Worm (Caenorhabditis elegans) whole organism, early embryonic: ENCODE data around the gene W08A12.3.

Experiments
- F13C5.2 ChIP-seq: sonication (generic microtip); optimal IDR thresholded peaks from 2 replicates; lab custom pipeline; 2017; ENCODE audit warnings: mild to moderate bottlenecking, missing genetic modification characterization, inconsistent platforms, missing compliant biosample characterization
- aly-1 ChIP-seq: sonication (generic microtip); optimal IDR thresholded peaks from 2 replicates; lab custom pipeline; 2016; ENCODE audit warnings: missing genetic modification characterization, missing compliant biosample characterization
- ama-1 ChIP-seq: fragments of 150-350 bp; optimal IDR thresholded peaks from 2 replicates; lab custom pipeline; 2014
- ceh-13 ChIP-seq: fragments of 200-800 bp; sonication (Bioruptor generic); optimal IDR thresholded peaks from 2 replicates; lab custom pipeline; 2018; ENCODE audit warnings: mild to moderate bottlenecking, missing genetic modification characterization, missing compliant biosample characterization
- ceh-36 ChIP-seq: sonication (generic microtip); optimal IDR thresholded peaks from 2 replicates; lab custom pipeline; 2016; ENCODE audit warnings: missing genetic modification characterization, inconsistent platforms, missing compliant biosample characterization
- ets-7 ChIP-seq: sonication (generic microtip); optimal IDR thresholded peaks from 2 replicates; lab custom pipeline; 2016; ENCODE audit warnings: missing genotype, missing genetic modification characterization, missing compliant biosample characterization
- flt-1 ChIP-seq: fragments of 200-800 bp; sonication (Bioruptor generic); IDR thresholded peaks from 2 replicates; pipeline ENCODE4 v1.3.6; 2022; ENCODE audit warnings: missing genetic modification characterization, missing compliant biosample characterization
- hmbx-1 ChIP-seq: sonication (generic microtip); optimal IDR thresholded peaks from 2 replicates; lab custom pipeline; 2016; ENCODE audit warnings: mild to moderate bottlenecking, missing genetic modification characterization, missing compliant biosample characterization
- hmg-4 ChIP-seq: fragments of 200-800 bp; sonication (Bioruptor generic); optimal IDR thresholded peaks from 2 replicates; lab custom pipeline; 2018; ENCODE audit warnings: mild to moderate bottlenecking, missing genetic modification characterization, missing compliant biosample characterization
- hnd-1 ChIP-seq: sonication (generic microtip); optimal IDR thresholded peaks from 2 replicates; lab custom pipeline; 2016; ENCODE audit warnings: missing genetic modification characterization, missing compliant biosample characterization
- pes-1 ChIP-seq: fragments of 200-800 bp; sonication (Bioruptor generic); IDR thresholded peaks from 2 replicates; pipeline ENCODE4 v1.3.6; 2022; ENCODE audit warnings: missing genetic modification reagents, missing genetic modification characterization, missing compliant biosample characterization
- sea-1 ChIP-seq: fragments of 200-800 bp; sonication (Bioruptor generic); conservative IDR thresholded peaks from 2 replicates; pipeline ENCODE4 v1.3.6; 2022; ENCODE audit warnings: missing genetic modification characterization, missing compliant biosample characterization
- tbx-37 ChIP-seq: fragments of 200-800 bp; sonication (Bioruptor generic); conservative IDR thresholded peaks from 2 replicates; pipeline ENCODE4 v1.3.6; 2022; ENCODE audit warnings: missing genetic modification reagents, missing genetic modification characterization, missing compliant biosample characterization
- tra-4 ChIP-seq: sonication (generic microtip); optimal IDR thresholded peaks from 2 replicates; lab custom pipeline; 2017; ENCODE audit warnings: missing genetic modification characterization, missing compliant biosample characterization

DNA sequence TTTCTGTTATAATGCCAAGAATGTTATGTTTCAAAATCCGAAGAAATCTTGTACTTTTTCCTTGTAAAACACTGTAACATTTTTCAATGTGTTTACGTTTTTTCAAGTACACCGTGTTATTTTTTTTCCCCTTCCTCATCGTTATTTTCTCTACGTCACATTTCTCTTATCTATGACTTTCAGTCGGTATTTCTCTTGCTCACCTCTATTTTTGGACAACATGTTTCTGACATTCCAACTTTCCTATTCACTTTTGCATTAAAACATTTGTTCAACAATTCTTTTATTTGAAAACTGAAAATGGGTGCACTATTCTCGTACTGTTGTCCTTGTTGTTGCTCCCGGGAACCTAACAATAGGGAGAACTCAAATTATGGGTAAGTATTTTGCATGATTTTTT, 9.6 kb upstream of the W08A12.3 start, which contains the start of gene pals-33:
- TF ChIP-seq hmg-4 (GFP tag; lab: Kevin White, UChicago) (no peak), ama-1 (lab: Kevin White, UChicago) (no peak), ceh-13 (GFP tag; lab: Kevin White, UChicago) (no peak), flt-1 (GFP tag; lab: Robert Waterston, UW) (no peak), tra-4 (tag; lab: Kevin White, UChicago) (no peak), F13C5.2 (tag; lab: Kevin White, UChicago) (no peak), sea-1 (GFP tag; lab: Robert Waterston, UW) (no peak), tbx-37 (no peak), hnd-1 (no peak), aly-1 (tag; lab: Kevin White, UChicago) (no peak), ets-7 (tag; lab: Kevin White, UChicago) (no peak), pes-1 (GFP tag; lab: Robert Waterston, UW) (no peak), ceh-36 (tag; lab: Kevin White, UChicago) (no peak), hmbx-1 (no peak)
